Worm (Caenorhabditis elegans): ENCODE results near the gene ceh-74.

DNA sequence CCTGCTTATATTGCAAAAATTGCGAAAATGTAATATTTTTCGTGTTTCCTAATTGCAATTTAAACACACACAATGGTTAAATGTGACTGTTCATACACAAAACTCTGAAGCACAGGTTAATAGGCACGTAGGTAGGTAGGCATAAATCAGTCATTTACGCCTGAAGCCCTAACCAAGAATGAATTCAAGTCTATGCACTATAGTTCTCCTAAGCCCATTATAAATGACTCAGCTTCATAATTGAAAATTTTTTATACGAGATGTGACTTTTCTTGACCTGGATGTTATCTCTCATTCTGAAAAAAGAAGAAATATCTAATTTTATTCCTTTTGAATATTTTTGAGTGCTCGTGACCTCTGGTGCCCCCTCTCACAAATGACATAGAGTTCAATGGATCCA lies 36.0 kb upstream of the ceh-74 start:
- TF ChIP-seq elt-2 (tag; optimal IDR thresholded peaks at IDR 0.05) (no peak), ZK546.5 (tag; optimal IDR thresholded peaks at IDR 0.05) (no peak), aly-2 (tag; optimal IDR thresholded peaks at IDR 0.05) (no peak), snpc-4 (tag; optimal IDR thresholded peaks at IDR 0.05) (no peak), nhr-237 (tag; optimal IDR thresholded peaks at IDR 0.05) (no peak), ama-1 (optimal IDR thresholded peaks at IDR 0.05) (no peak), unc-62 (GFP tag; optimal IDR thresholded peaks at IDR 0.05) (no peak), ztf-4 (tag; optimal IDR thresholded peaks at IDR 0.05) (no peak), lin-39 (tag; optimal IDR thresholded peaks at IDR 0.05) (no peak), lsy-12 (tag; optimal IDR thresholded peaks at IDR 0.05) (no peak), eor-1 (tag; optimal IDR thresholded peaks at IDR 0.05) (no peak), egl-27 (tag; optimal IDR thresholded peaks at IDR 0.05) (no peak)

All from whole organism, L3 larva.